Worm (Caenorhabditis elegans) whole organism, L1 larva: ENCODE results near the gene F59B10.2.

Experiments used
- aly-2 ChIP-seq: fragments of 150-350 bp; optimal IDR thresholded peaks from 2 replicates; lab custom pipeline; 2014; ENCODE audit warnings: missing biosample characterization, missing genetic modification characterization
- blmp-1 ChIP-seq: fragments of 150-350 bp; optimal IDR thresholded peaks from 2 replicates; lab custom pipeline; 2014; ENCODE audit warnings: missing biosample characterization, missing genetic modification characterization
- ceh-82 ChIP-seq, 3 experiments: fragments of 150-350 bp in 1 of 3; sonication (generic microtip) in 2 of 3; optimal IDR thresholded peaks; 2 replicates each; lab custom pipeline; 2014 to 2017; ENCODE audit warnings: missing biosample characterization in 3 of 3, missing genetic modification characterization in 3 of 3
- egl-27 ChIP-seq, 2 experiments: fragments of 150-350 bp in 1 of 2; sonication (generic microtip); optimal IDR thresholded peaks; 3 replicates each; lab custom pipeline; 2017 to 2018; ENCODE audit warnings: missing biosample characterization in 2 of 2, missing genetic modification characterization in 2 of 2, missing genetic modification reagents in 2 of 2
- nhr-77 ChIP-seq: fragments of 150-350 bp; optimal IDR thresholded peaks from 2 replicates; lab custom pipeline; 2014; ENCODE audit warnings: missing biosample characterization, missing genetic modification characterization
- nhr-84 ChIP-seq: sonication (generic microtip); optimal IDR thresholded peaks from 2 replicates; lab custom pipeline; 2017; ENCODE audit warnings: missing biosample characterization, missing genetic modification characterization
- pag-3 ChIP-seq: sonication (generic microtip); optimal IDR thresholded peaks from 2 replicates; lab custom pipeline; 2017; ENCODE audit warnings: missing genetic modification characterization, mild to moderate bottlenecking, missing compliant biosample characterization, antibody characterized with exemption, borderline replicate concordance; ENCODE audit not compliant: insufficient read depth
- pax-3 ChIP-seq: fragments of 200-800 bp; sonication (Bioruptor generic); optimal IDR thresholded peaks from 2 replicates; lab custom pipeline; 2018; ENCODE audit warnings: mild to moderate bottlenecking, missing genetic modification characterization, moderate library complexity, missing compliant biosample characterization
- pqm-1 ChIP-seq: sonication (generic microtip); optimal IDR thresholded peaks from 3 replicates; lab custom pipeline; 2017; ENCODE audit warnings: missing biosample characterization, missing genetic modification characterization
- sup-37 ChIP-seq: fragments of 200-800 bp; sonication (Bioruptor generic); optimal IDR thresholded peaks from 2 replicates; lab custom pipeline; 2018; ENCODE audit warnings: mild to moderate bottlenecking, missing genetic modification characterization, missing compliant biosample characterization
- tlp-1 ChIP-seq: fragments of 150-350 bp; optimal IDR thresholded peaks from 2 replicates; lab custom pipeline; 2014; ENCODE audit warnings: missing biosample characterization, missing genetic modification characterization
- unc-86 ChIP-seq: sonication (generic microtip); optimal IDR thresholded peaks from 2 replicates; lab custom pipeline; 2016; ENCODE audit warnings: missing genetic modification characterization, missing compliant biosample characterization
- zag-1 ChIP-seq: fragments of 150-350 bp; optimal IDR thresholded peaks from 2 replicates; lab custom pipeline; 2014; ENCODE audit warnings: missing biosample characterization, missing genetic modification characterization
- ztf-11 ChIP-seq, 2 experiments: sonication (generic microtip); optimal IDR thresholded peaks; 2 replicates each; lab custom pipeline; 2016 to 2017; ENCODE audit warnings: missing genetic modification characterization in 2 of 2, missing biosample characterization in 1 of 2, missing compliant biosample characterization in 1 of 2

DNA sequence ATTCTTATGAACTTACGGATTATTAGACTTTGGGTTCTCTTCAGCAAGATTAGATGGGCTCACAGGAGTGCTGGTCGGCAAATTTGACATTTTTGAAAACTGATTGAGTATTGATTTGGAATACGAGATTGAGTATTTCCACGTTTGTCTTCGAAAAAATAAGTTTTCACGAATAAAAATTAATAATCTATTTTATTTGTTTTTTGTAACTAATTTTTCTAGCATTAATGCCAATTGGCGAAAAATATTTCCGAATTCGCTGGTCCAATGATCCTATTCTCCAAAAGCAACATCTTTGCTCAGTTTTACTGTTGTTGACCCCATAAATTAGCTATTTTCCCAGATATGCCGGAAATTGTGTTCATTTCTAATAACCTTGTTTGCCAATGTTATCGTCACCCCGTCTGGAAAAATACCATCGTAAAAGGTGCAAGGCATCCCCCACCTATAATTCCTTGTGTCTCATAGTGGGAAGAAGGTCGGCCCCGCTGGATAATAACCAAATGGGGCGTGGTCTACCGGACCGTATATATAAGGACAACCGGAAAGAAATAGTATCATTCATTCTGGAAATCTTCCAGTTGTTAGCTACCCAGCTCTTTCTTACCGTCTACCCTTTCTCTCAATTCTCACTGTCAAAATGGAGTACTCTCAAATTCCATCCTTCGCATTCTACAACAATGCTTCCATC is 45.3 kb downstream of the F59B10.2 start, which contains the start of the genes ZK673.6 and sdz-37:
- TF ChIP-seq aly-2 (no peak), unc-86 (no peak), pax-3 (no peak), pag-3 (tag; lab: Kevin White, UChicago) (no peak), egl-27 (tag; optimal IDR thresholded peaks at IDR 0.05; lab: Kevin White, UChicago) (no peak), ztf-11 (tag; optimal IDR thresholded peaks at IDR 0.05; lab: Kevin White, UChicago) (no peak), sup-37 (GFP tag; lab: Kevin White, UChicago) (no peak), zag-1 (tag; lab: Kevin White, UChicago) (no peak), pqm-1 (tag; lab: Kevin White, UChicago) (no peak), tlp-1 (tag; lab: Kevin White, UChicago) (no peak), nhr-84 (no peak), ceh-82 (tag; optimal IDR thresholded peaks at IDR 0.05; lab: Kevin White, UChicago) (no peak), nhr-77 (tag; lab: Kevin White, UChicago) (no peak), blmp-1 (no peak)
